Worm (Caenorhabditis elegans): ENCODE measurements around the gene srj-1.

Gene srj-1

DNA sequence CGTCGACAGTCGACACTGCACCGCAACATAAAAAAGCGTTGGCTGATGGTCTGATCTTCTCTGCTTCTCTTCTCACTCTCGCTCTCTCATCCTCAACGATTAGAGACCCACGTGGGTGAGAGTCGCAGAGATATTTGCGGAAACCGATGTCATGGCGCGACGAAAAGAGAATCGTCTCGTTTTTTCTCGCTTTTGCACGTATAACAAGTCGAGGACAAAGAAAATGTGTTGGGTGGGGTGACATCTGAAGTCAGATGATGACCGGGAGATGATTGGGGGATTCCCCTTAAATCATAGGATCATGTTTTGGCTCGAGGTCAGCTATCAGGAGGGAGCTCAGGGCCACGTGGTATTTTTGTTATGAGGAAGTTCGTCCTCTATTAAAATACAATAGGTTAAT lies 8.8 kb downstream of the srj-1 start:
- TF ChIP-seq R02D3.7 (tag; optimal IDR thresholded peaks at IDR 0.05) (no peak), php-3 (GFP tag; IDR thresholded peaks at IDR 0.05) (peak; percentile 65), lir-3 (tag; optimal IDR thresholded peaks at IDR 0.05) (no peak), cey-2 (tag; optimal IDR thresholded peaks at IDR 0.05; ENCODE audit: borderline replicate concordance, insufficient read depth) (peak; percentile 90), daf-12 (tag; optimal IDR thresholded peaks at IDR 0.05) (no peak), tra-1 (GFP tag; IDR thresholded peaks at IDR 0.05) (peak; percentile 94), nhr-6 (tag; optimal IDR thresholded peaks at IDR 0.05) (peak; percentile 49), mxl-3 (GFP tag; optimal IDR thresholded peaks at IDR 0.05) (peak; percentile 99), zfp-2 (tag; optimal IDR thresholded peaks at IDR 0.05) (peak; percentile 14), Y75B8A.6 (GFP tag; IDR thresholded peaks at IDR 0.05) (no peak), ceh-28 (tag; optimal IDR thresholded peaks at IDR 0.05) (no peak), tag-97 (GFP tag; IDR thresholded peaks at IDR 0.05) (no peak), F49E8.2 (tag; optimal IDR thresholded peaks at IDR 0.05; ENCODE audit: borderline replicate concordance) (no peak), pqm-1 (tag; optimal IDR thresholded peaks at IDR 0.05) (no peak), egl-27 (tag; optimal IDR thresholded peaks at IDR 0.05) (no peak), rbr-2 (tag; optimal IDR thresholded peaks at IDR 0.05) (peak; percentile 59), zip-2 (tag; optimal IDR thresholded peaks at IDR 0.05) (no peak), mes-2 (tag; optimal IDR thresholded peaks at IDR 0.05; ENCODE audit: poor library complexity, severe bottlenecking) (peak; percentile 62), ceh-44 (GFP tag; IDR thresholded peaks at IDR 0.05) (no peak), nhr-42 (GFP tag; IDR thresholded peaks at IDR 0.05) (no peak), fkh-10 (GFP tag; optimal IDR thresholded peaks at IDR 0.05) (no peak), ama-1 (optimal IDR thresholded peaks at IDR 0.05) (no peak), sdz-12 (GFP tag; optimal IDR thresholded peaks at IDR 0.05) (no peak), unc-130 (GFP tag; optimal IDR thresholded peaks at IDR 0.05) (no peak), madf-9 (GFP tag; conservative IDR thresholded peaks at IDR 0.05) (peak; percentile 45; the same call in 1 of the 2 replicates), mdl-1 (tag; optimal IDR thresholded peaks at IDR 0.05) (peak; percentile 100), saeg-2 (GFP tag; IDR thresholded peaks at IDR 0.05) (peak; percentile 89), hif-1 (tag; optimal IDR thresholded peaks at IDR 0.05) (peak; percentile 90 to 99), ZK337.2 (GFP tag; IDR thresholded peaks at IDR 0.05) (no peak), pha-4 (GFP tag; IDR thresholded peaks at IDR 0.05) (peak; percentile 74), pha-4 (tag; optimal IDR thresholded peaks at IDR 0.05) (no peak), daf-19 (GFP tag; conservative IDR thresholded peaks at IDR 0.05) (no peak), ztf-11 (tag; optimal IDR thresholded peaks at IDR 0.05) (no peak), ceh-82 (tag; optimal IDR thresholded peaks at IDR 0.05) (no peak), hmg-1.1 (GFP tag; IDR thresholded peaks at IDR 0.05) (peak; percentile 49; the same call in 1 of the 2 replicates), dpl-1 (GFP tag; optimal IDR thresholded peaks at IDR 0.05) (peak; percentile 42), nhr-10 (tag; optimal IDR thresholded peaks at IDR 0.05) (peak; percentile 69), nhr-28 (tag; optimal IDR thresholded peaks at IDR 0.05) (peak; percentile 92), nhr-77 (tag; optimal IDR thresholded peaks at IDR 0.05) (peak; percentile 86), gei-8 (GFP tag; optimal IDR thresholded peaks at IDR 0.05) (peak; percentile 93), jun-1 (tag; optimal IDR thresholded peaks at IDR 0.05) (no peak), ZK546.5 (tag; optimal IDR thresholded peaks at IDR 0.05) (no peak), fos-1 (tag; optimal IDR thresholded peaks at IDR 0.05) (no peak), zag-1 (tag; optimal IDR thresholded peaks at IDR 0.05) (no peak), lin-38 (GFP tag; IDR thresholded peaks at IDR 0.05) (peak; percentile 40), F44E2.7 (GFP tag; IDR thresholded peaks at IDR 0.05) (no peak), daf-16 (GFP tag; optimal IDR thresholded peaks at IDR 0.05) (no peak), daf-16 (tag; optimal IDR thresholded peaks at IDR 0.05) (peak; percentile 71), nhr-48 (tag; optimal IDR thresholded peaks at IDR 0.05) (peak; percentile 97), egl-43 (GFP tag; IDR thresholded peaks at IDR 0.05) (no peak), lin-15B (tag; optimal IDR thresholded peaks at IDR 0.05) (no peak), nhr-76 (tag; optimal IDR thresholded peaks at IDR 0.05) (peak; percentile 54), nhr-11 (tag; optimal IDR thresholded peaks at IDR 0.05) (peak; percentile 78)
